Fruit fly (Drosophila melanogaster) whole organism, embryonic: Measurements from ENCODE around the gene CG5191.

ENCODE experiments used
- Atf6 ChIP-seq: fragments of 200-800 bp; sonication (Bioruptor generic); IDR thresholded peaks from 2 replicates; pipeline ENCODE4 v1.3.6; 2022; ENCODE audit warnings: missing biosample characterization, missing genetic modification characterization
- B-H2 ChIP-seq: fragments of 200-800 bp; sonication (Bioruptor generic); optimal IDR thresholded peaks from 2 replicates; lab custom pipeline; 2018; ENCODE audit warnings: missing biosample characterization, mild to moderate bottlenecking, missing genetic modification characterization
- Blimp-1 ChIP-seq: fragments of 200-800 bp; sonication (Bioruptor generic); optimal IDR thresholded peaks from 3 replicates; lab custom pipeline; 2018; ENCODE audit warnings: missing biosample characterization, missing genetic modification characterization, mild to moderate bottlenecking, moderate library complexity, missing genetic modification reagents
- CG11085 ChIP-seq: fragments of 200-800 bp; sonication (Bioruptor generic); IDR thresholded peaks from 2 replicates; pipeline ENCODE4 v1.3.6; 2022; ENCODE audit warnings: missing biosample characterization, missing genetic modification characterization
- CG1233 ChIP-seq: fragments of 200-800 bp; sonication (Bioruptor generic); optimal IDR thresholded peaks from 4 replicates; lab custom pipeline; 2018; ENCODE audit warnings: missing biosample characterization, mild to moderate bottlenecking, missing genetic modification characterization
- CG12769 ChIP-seq: fragments of 200-800 bp; sonication (Bioruptor generic); optimal IDR thresholded peaks from 2 replicates; lab custom pipeline; 2019; ENCODE audit warnings: missing biosample characterization, mild to moderate bottlenecking, missing genetic modification characterization, moderate library complexity
- CG13894 ChIP-seq: fragments of 200-800 bp; sonication (Bioruptor generic); optimal IDR thresholded peaks from 3 replicates; lab custom pipeline; 2018; ENCODE audit warnings: missing biosample characterization, mild to moderate bottlenecking, missing genetic modification characterization, moderate library complexity
- CG15479 ChIP-seq: fragments of 200-800 bp; sonication (Bioruptor generic); optimal IDR thresholded peaks from 3 replicates; lab custom pipeline; 2019; ENCODE audit warnings: missing biosample characterization, mild to moderate bottlenecking, missing genetic modification characterization, moderate library complexity
- CG17385 ChIP-seq: fragments of 200-800 bp; sonication (Bioruptor generic); optimal IDR thresholded peaks from 3 replicates; lab custom pipeline; 2018; ENCODE audit warnings: missing biosample characterization, mild to moderate bottlenecking, missing genetic modification characterization
- CG17802 ChIP-seq: fragments of 200-800 bp; sonication (Bioruptor generic); optimal IDR thresholded peaks from 2 replicates; lab custom pipeline; 2018; ENCODE audit warnings: missing biosample characterization, mild to moderate bottlenecking, missing genetic modification characterization, moderate library complexity
- CG18599 ChIP-seq: fragments of 200-800 bp; sonication (Bioruptor generic); optimal IDR thresholded peaks from 3 replicates; lab custom pipeline; 2017; ENCODE audit warnings: missing biosample characterization, missing genetic modification characterization, mild to moderate bottlenecking, moderate library complexity, missing genetic modification reagents
- CG2116 ChIP-seq: fragments of 200-800 bp; sonication (Bioruptor generic); optimal IDR thresholded peaks from 3 replicates; lab custom pipeline; 2018; ENCODE audit warnings: missing biosample characterization, mild to moderate bottlenecking, missing genetic modification characterization
- CG4328 ChIP-seq: fragments of 200-800 bp; sonication (Bioruptor generic); optimal IDR thresholded peaks from 3 replicates; lab custom pipeline; 2017; ENCODE audit warnings: missing biosample characterization, missing genetic modification reagents, missing genetic modification characterization
- CG4360 ChIP-seq: fragments of 200-800 bp; sonication (Bioruptor generic); IDR thresholded peaks from 2 replicates; pipeline ENCODE4 v1.3.6; 2022; ENCODE audit warnings: missing biosample characterization, missing genetic modification characterization
- CG4617 ChIP-seq: fragments of 200-800 bp; sonication (Bioruptor generic); optimal IDR thresholded peaks from 3 replicates; lab custom pipeline; 2016; ENCODE audit warnings: missing biosample characterization, missing genetic modification characterization, borderline replicate concordance
- CG4820 ChIP-seq: fragments of 200-800 bp; sonication (Bioruptor generic); optimal IDR thresholded peaks from 3 replicates; lab custom pipeline; 2016; ENCODE audit warnings: missing biosample characterization, missing genetic modification characterization
- CG5180 ChIP-seq: fragments of 200-800 bp; sonication (Bioruptor generic); optimal IDR thresholded peaks from 3 replicates; lab custom pipeline; 2017; ENCODE audit warnings: missing biosample characterization, missing genetic modification characterization, mild to moderate bottlenecking, moderate library complexity, missing genetic modification reagents
- CG7839 ChIP-seq: fragments of 200-800 bp; sonication (Bioruptor generic); optimal IDR thresholded peaks from 3 replicates; lab custom pipeline; 2018; ENCODE audit warnings: missing biosample characterization, mild to moderate bottlenecking, missing genetic modification characterization, moderate library complexity
- CG7928 ChIP-seq: fragments of 200-800 bp; sonication (Bioruptor generic); optimal IDR thresholded peaks from 2 replicates; lab custom pipeline; 2017; ENCODE audit warnings: missing biosample characterization, mild to moderate bottlenecking, missing genetic modification characterization
- CG8281 ChIP-seq: fragments of 200-800 bp; sonication (Bioruptor generic); optimal IDR thresholded peaks from 2 replicates; lab custom pipeline; 2018; ENCODE audit warnings: missing biosample characterization, mild to moderate bottlenecking, missing genetic modification characterization, moderate library complexity
- CG8359 ChIP-seq: fragments of 200-800 bp; sonication (Bioruptor generic); optimal IDR thresholded peaks from 2 replicates; lab custom pipeline; 2017; ENCODE audit warnings: missing biosample characterization, mild to moderate bottlenecking, missing genetic modification characterization, borderline replicate concordance
- CG8924 ChIP-seq: fragments of 200-800 bp; optimal IDR thresholded peaks from 3 replicates; lab custom pipeline; 2019; ENCODE audit warnings: missing biosample characterization, mild to moderate bottlenecking, missing genetic modification characterization, moderate library complexity
- E2f1 ChIP-seq: fragments of 200-800 bp; sonication (Bioruptor generic); IDR thresholded peaks from 2 replicates; pipeline ENCODE4 v1.3.6; 2022; ENCODE audit warnings: missing biosample characterization, missing genetic modification characterization
- Ets65A ChIP-seq: fragments of 200-800 bp; sonication (Bioruptor generic); peaks from one replicate; lab custom pipeline; 2016; ENCODE audit warnings: missing biosample characterization, missing genetic modification characterization
- Ets97D ChIP-seq: fragments of 200-800 bp; sonication (Bioruptor generic); optimal IDR thresholded peaks from 3 replicates; lab custom pipeline; 2016; ENCODE audit warnings: missing biosample characterization, missing genetic modification characterization
- H2.0 ChIP-seq: fragments of 200-800 bp; sonication (Bioruptor generic); IDR thresholded peaks from 2 replicates; pipeline ENCODE4 v1.3.6; 2022; ENCODE audit warnings: missing biosample characterization, missing genetic modification characterization
- Hey ChIP-seq: fragments of 200-800 bp; sonication (Bioruptor generic); optimal IDR thresholded peaks from 3 replicates; lab custom pipeline; 2018; ENCODE audit warnings: missing biosample characterization, mild to moderate bottlenecking, missing genetic modification characterization
- Hr3 ChIP-seq: fragments of 200-800 bp; sonication (Bioruptor generic); optimal IDR thresholded peaks from 3 replicates; lab custom pipeline; 2016; ENCODE audit warnings: missing biosample characterization, missing genetic modification characterization
- Hr78 ChIP-seq, 2 experiments: fragments of 200-800 bp in 1 of 2; fragments of >200 bp in 1 of 2; sonication (Bioruptor generic) in 1 of 2; optimal IDR thresholded peaks; 2 replicates each; lab custom pipeline; 2017 to 2019; ENCODE audit warnings: missing biosample characterization in 2 of 2, missing genetic modification characterization in 2 of 2, mild to moderate bottlenecking in 1 of 2, moderate library complexity in 1 of 2
- Optix ChIP-seq: fragments of 200-800 bp; sonication (Bioruptor generic); IDR thresholded peaks from 3 replicates; pipeline ENCODE4 v1.3.6; 2022; ENCODE audit warnings: missing biosample characterization, missing genetic modification characterization
- Pdp1 ChIP-seq, 2 experiments: fragments of 200-800 bp; sonication (Bioruptor generic); optimal IDR thresholded peaks; 3 replicates each; lab custom pipeline; 2016; ENCODE audit warnings: missing biosample characterization in 2 of 2, missing genetic modification characterization in 2 of 2, mild to moderate bottlenecking in 1 of 2, moderate library complexity in 1 of 2
- Rfx ChIP-seq: fragments of 200-800 bp; sonication (Bioruptor generic); IDR thresholded peaks from 2 replicates; pipeline ENCODE4 v1.3.6; 2022; ENCODE audit warnings: missing biosample characterization, missing genetic modification characterization
- Sox100B ChIP-seq: fragments of 200-800 bp; sonication (Bioruptor generic); optimal IDR thresholded peaks from 3 replicates; lab custom pipeline; 2018; ENCODE audit warnings: missing biosample characterization, mild to moderate bottlenecking, missing genetic modification characterization
- Trl ChIP-seq, 3 experiments: fragments of >200 bp in 2 of 3; fragments of 200-800 bp in 1 of 3; sonication (Bioruptor generic) in 1 of 3; optimal IDR thresholded peaks; 2 replicates in 1 of 3; 3 replicates in 2 of 3; lab custom pipeline; 2016 to 2017; ENCODE audit warnings: missing biosample characterization in 1 of 3, missing genetic modification characterization in 1 of 3
- Xbp1 ChIP-seq: fragments of 200-800 bp; sonication (Bioruptor generic); optimal IDR thresholded peaks from 3 replicates; lab custom pipeline; 2016; ENCODE audit warnings: missing biosample characterization, mild to moderate bottlenecking, missing genetic modification characterization
- chm ChIP-seq: fragments of 200-800 bp; sonication (Bioruptor generic); IDR thresholded peaks from 2 replicates; pipeline ENCODE4 v1.3.6; 2022; ENCODE audit warnings: missing biosample characterization, missing genetic modification characterization
- dpn ChIP-seq, 2 experiments: fragments of 200-800 bp; sonication (Bioruptor generic); optimal IDR thresholded peaks; 3 replicates each; lab custom pipeline; 2016; ENCODE audit warnings: missing biosample characterization in 2 of 2, missing genetic modification characterization in 2 of 2
- ems ChIP-seq: fragments of 200-800 bp; sonication (Bioruptor generic); optimal IDR thresholded peaks from 3 replicates; lab custom pipeline; 2016; ENCODE audit warnings: missing biosample characterization, missing genetic modification characterization
- exex ChIP-seq: fragments of 200-800 bp; sonication (Bioruptor generic); optimal IDR thresholded peaks from 4 replicates; lab custom pipeline; 2018; ENCODE audit warnings: missing biosample characterization, mild to moderate bottlenecking, missing genetic modification characterization, moderate library complexity
- ftz-f1 ChIP-seq: fragments of 200-800 bp; sonication (Bioruptor generic); optimal IDR thresholded peaks from 2 replicates; lab custom pipeline; 2016; ENCODE audit warnings: missing biosample characterization, missing genetic modification characterization
- gem ChIP-seq: fragments of 200-800 bp; sonication (Bioruptor generic); optimal IDR thresholded peaks from 2 replicates; lab custom pipeline; 2019; ENCODE audit warnings: missing biosample characterization, mild to moderate bottlenecking, missing genetic modification characterization, moderate library complexity
- insv ChIP-seq, 2 experiments: fragments of 200-800 bp; sonication (Bioruptor generic); optimal IDR thresholded peaks; 3 replicates each; lab custom pipeline; 2016 to 2018; ENCODE audit warnings: missing biosample characterization in 2 of 2, missing genetic modification characterization in 2 of 2
- row ChIP-seq: fragments of 200-800 bp; sonication (Bioruptor generic); IDR thresholded peaks from 3 replicates; pipeline ENCODE4 v1.3.6; 2022; ENCODE audit warnings: missing biosample characterization, missing genetic modification characterization
- schlank ChIP-seq: fragments of 200-800 bp; sonication (Bioruptor generic); optimal IDR thresholded peaks from 2 replicates; lab custom pipeline; 2018; ENCODE audit warnings: missing biosample characterization, mild to moderate bottlenecking, missing genetic modification characterization
- sd ChIP-seq: fragments of 200-800 bp; sonication (Bioruptor generic); optimal IDR thresholded peaks from 3 replicates; lab custom pipeline; 2018; ENCODE audit warnings: missing biosample characterization, mild to moderate bottlenecking, missing genetic modification characterization, moderate library complexity
- sens-2 ChIP-seq: fragments of 200-800 bp; sonication (Bioruptor generic); IDR thresholded peaks from 2 replicates; pipeline ENCODE4 v1.3.6; 2022; ENCODE audit warnings: missing biosample characterization, missing genetic modification characterization
- shn ChIP-seq: fragments of 200-800 bp; sonication (Bioruptor generic); optimal IDR thresholded peaks from 3 replicates; lab custom pipeline; 2016; ENCODE audit warnings: missing biosample characterization, missing genetic modification characterization
- ssp ChIP-seq: fragments of 200-800 bp; sonication (Bioruptor generic); IDR thresholded peaks from 2 replicates; pipeline ENCODE4 v1.3.6; 2022; ENCODE audit warnings: missing biosample characterization, missing genetic modification characterization
- zen ChIP-seq: fragments of 200-800 bp; sonication (Bioruptor generic); optimal IDR thresholded peaks from 3 replicates; lab custom pipeline; 2018; ENCODE audit warnings: missing biosample characterization, mild to moderate bottlenecking, missing genetic modification characterization, moderate library complexity

CG5191 gene

dm6 chr3R:20574535-20574980, 13.9 kb downstream of the CG5191 start (continued):
- no peak for TF ChIP-seq Hr3 (GFP tag; lab: Kevin White, UChicago)
- no peak for TF ChIP-seq Ets65A (GFP tag; lab: Kevin White, UChicago)
- TF ChIP-seq Ets97D (GFP tag; lab: Kevin White, UChicago), result no peak
- TF ChIP-seq Optix (GFP tag; lab: Robert Waterston, UW), result peak; percentile 16; the same call in 1 of the 3 replicates
- peak; percentile 62 for TF ChIP-seq chm (GFP tag; lab: Robert Waterston, UW)
- no peak for TF ChIP-seq CG4617 (GFP tag; lab: Kevin White, UChicago)
- TF ChIP-seq Hr78 (GFP tag; optimal IDR thresholded peaks at IDR 0.05; lab: Kevin White, UChicago), result no peak
- no peak for TF ChIP-seq CG4820 (GFP tag; lab: Kevin White, UChicago)
- TF ChIP-seq CG8281 (tag; lab: Kevin White, UChicago), result no peak
- peak in 1 of 2 experiments; percentile 18 for TF ChIP-seq insv (GFP tag; optimal IDR thresholded peaks at IDR 0.05; lab: Kevin White, UChicago)
- peak; percentile 2 for TF ChIP-seq CG2116 (GFP tag; lab: Kevin White, UChicago)
- TF ChIP-seq zen (tag; lab: Kevin White, UChicago), result peak; percentile 36
- peak in 1 of 2 experiments; percentile 21 for TF ChIP-seq dpn (GFP tag; optimal IDR thresholded peaks at IDR 0.05; lab: Kevin White, UChicago)
- TF ChIP-seq gem, result no peak
- no peak for TF ChIP-seq Blimp-1 (GFP tag; lab: Kevin White, UChicago)
- TF ChIP-seq sens-2 (GFP tag; lab: Robert Waterston, UW), result peak; percentile 75
- peak; percentile 73 for TF ChIP-seq CG13894 (tag; lab: Kevin White, UChicago)
- peak; percentile 32 for TF ChIP-seq CG4328 (GFP tag; lab: Kevin White, UChicago)
- no peak for TF ChIP-seq H2.0 (GFP tag; lab: Robert Waterston, UW)
- peak; percentile 53 for TF ChIP-seq CG17385 (GFP tag; lab: Kevin White, UChicago)
- peak; percentile 90 for TF ChIP-seq Hey (tag; lab: Kevin White, UChicago)
- TF ChIP-seq ems (GFP tag; lab: Kevin White, UChicago), result no peak
- peak; percentile 61 for TF ChIP-seq sd (tag; lab: Kevin White, UChicago)
- TF ChIP-seq CG15479 (GFP tag; lab: Kevin White, UChicago), result no peak
- TF ChIP-seq CG7928 (GFP tag; lab: Kevin White, UChicago), result peak; percentile 62
- no peak for TF ChIP-seq CG17802 (tag; lab: Kevin White, UChicago)
- TF ChIP-seq Pdp1 (GFP tag; optimal IDR thresholded peaks at IDR 0.05; lab: Kevin White, UChicago), result peak in 1 of 2 experiments; percentile 63
- TF ChIP-seq CG5180 (GFP tag; lab: Kevin White, UChicago), result peak; percentile 50
- peak; percentile 82 for TF ChIP-seq exex (tag; lab: Kevin White, UChicago)
- peak; percentile 38; the same call in 1 of the 2 replicates for TF ChIP-seq CG4360 (GFP tag; lab: Robert Waterston, UW)
- TF ChIP-seq row (GFP tag; lab: Robert Waterston, UW), result peak; percentile 14; the same call in 1 of the 3 replicates
- no peak for TF ChIP-seq ssp (GFP tag; lab: Robert Waterston, UW)
- TF ChIP-seq Xbp1 (GFP tag; lab: Kevin White, UChicago), result no peak
- no peak for TF ChIP-seq CG11085 (GFP tag; lab: Robert Waterston, UW)
- peak; percentile 68 for TF ChIP-seq CG12769 (tag; lab: Kevin White, UChicago)
- TF ChIP-seq Rfx (GFP tag; lab: Robert Waterston, UW), result peak; percentile 15; the same call in 1 of the 2 replicates
- TF ChIP-seq CG8359, result no peak
- no peak for TF ChIP-seq shn (GFP tag; lab: Kevin White, UChicago)
- TF ChIP-seq E2f1 (GFP tag; lab: Robert Waterston, UW), result peak; percentile 31; the same call in 1 of the 2 replicates
- TF ChIP-seq Trl (optimal IDR thresholded peaks at IDR 0.05; lab: Kevin White, UChicago), result peak in 1 of 2 experiments; percentile 61
- TF ChIP-seq Trl (GFP tag; optimal IDR thresholded peaks at IDR 0.05; lab: Kevin White, UChicago), result no peak
- no peak for TF ChIP-seq CG1233 (GFP tag; lab: Kevin White, UChicago)
- peak; percentile 38 for TF ChIP-seq ftz-f1
- no peak for TF ChIP-seq Sox100B
- peak; percentile 71 for TF ChIP-seq B-H2
- peak; percentile 54 for TF ChIP-seq CG18599 (GFP tag; lab: Kevin White, UChicago)
- TF ChIP-seq CG7839 (tag; lab: Kevin White, UChicago), result no peak
- TF ChIP-seq CG8924 (tag; lab: Kevin White, UChicago), result peak; percentile 12
- TF ChIP-seq schlank, result peak; percentile 9
- TF ChIP-seq Atf6, result no peak
